Worm (Caenorhabditis elegans) whole organism, late embryonic: Measurements from ENCODE around the gene Y66D12A.10.

Source experiments
- C08G9.2 ChIP-seq: sonication (generic microtip); optimal IDR thresholded peaks from 2 replicates; lab custom pipeline; 2016; ENCODE audit warnings: mild to moderate bottlenecking, missing genetic modification characterization, moderate library complexity, missing compliant biosample characterization
- ama-1 ChIP-seq: fragments of 150-350 bp; optimal IDR thresholded peaks from 2 replicates; lab custom pipeline; 2014
- dve-1 ChIP-seq: sonication (generic microtip); optimal IDR thresholded peaks from 2 replicates; lab custom pipeline; 2017; ENCODE audit warnings: antibody characterized with exemption, mild to moderate bottlenecking, missing genetic modification characterization, missing compliant biosample characterization
- fkh-10 ChIP-seq: fragments of 150-350 bp; optimal IDR thresholded peaks from 2 replicates; lab custom pipeline; 2014; ENCODE audit warnings: missing biosample characterization, missing genetic modification reagents, missing genetic modification characterization
- fkh-6 ChIP-seq: sonication (generic microtip); optimal IDR thresholded peaks from 2 replicates; lab custom pipeline; 2016; ENCODE audit warnings: missing genetic modification characterization, missing compliant biosample characterization
- nhr-11 ChIP-seq: fragments of 150-350 bp; optimal IDR thresholded peaks from 2 replicates; lab custom pipeline; 2014; ENCODE audit warnings: missing biosample characterization, missing genetic modification characterization
- pqm-1 ChIP-seq: sonication (generic microtip); optimal IDR thresholded peaks from 2 replicates; lab custom pipeline; 2016; ENCODE audit warnings: missing genetic modification characterization, missing compliant biosample characterization
- rnt-1 ChIP-seq: sonication (generic microtip); optimal IDR thresholded peaks from 2 replicates; lab custom pipeline; 2016; ENCODE audit warnings: missing genetic modification characterization, missing compliant biosample characterization
- sdc-2 ChIP-seq: sonication (generic microtip); optimal IDR thresholded peaks from 2 replicates; lab custom pipeline; 2016; ENCODE audit warnings: missing genotype, missing genetic modification characterization, missing compliant biosample characterization

- TF ChIP-seq fkh-10 (no peak), nhr-11 (tag; lab: Kevin White, UChicago) (no peak), sdc-2 (no peak), ama-1 (lab: Kevin White, UChicago) (no peak), C08G9.2 (tag; lab: Kevin White, UChicago) (no peak), rnt-1 (tag; lab: Kevin White, UChicago) (no peak), dve-1 (no peak), pqm-1 (tag; lab: Kevin White, UChicago) (no peak), fkh-6 (tag; lab: Kevin White, UChicago) (no peak)
Observed at ce11 chrIII:11556860-11557259, 8.8 kb upstream of the Y66D12A.10 start.
